Worm (Caenorhabditis elegans): Measurements from ENCODE around the gene oac-12.
"Not testable (repeated sequence)": the region's sequence is repeated elsewhere in the genome, so short reads cannot be mapped to it uniquely, and the experiment has no call there.

Gene oac-12

DNA sequence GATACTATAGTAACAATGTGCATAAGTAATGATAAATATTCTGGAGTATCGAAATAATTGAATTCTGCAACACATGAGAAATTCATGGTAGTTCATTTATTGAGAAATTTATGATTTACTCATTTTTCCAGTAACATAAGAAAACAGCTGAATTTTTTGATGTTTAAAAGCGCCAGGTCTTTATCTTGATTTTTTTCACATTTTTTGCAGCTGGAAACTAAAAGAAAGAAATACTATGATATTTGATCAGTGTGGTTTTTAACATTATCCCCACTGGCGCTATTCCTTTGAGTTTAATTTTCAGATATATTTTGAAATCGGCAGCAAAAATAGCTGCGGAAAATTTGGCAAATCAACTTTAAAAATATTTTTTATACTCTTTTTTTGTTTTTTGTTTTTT lies 38.9 kb downstream of the oac-12 start, which contains the start of gene srh-194:
TSS of gene srh-194 (minus strand) at position 101 of the 400 bp plus-strand sequence.
- not testable (repeated sequence) for TF ChIP-seq F37B4.10 (GFP tag; IDR thresholded peaks at IDR 0.05); snpc-4 (GFP tag; optimal IDR thresholded peaks at IDR 0.05); snpc-4 (tag; optimal IDR thresholded peaks at IDR 0.05); lin-54 (GFP tag; optimal IDR thresholded peaks at IDR 0.05)

DNA sequence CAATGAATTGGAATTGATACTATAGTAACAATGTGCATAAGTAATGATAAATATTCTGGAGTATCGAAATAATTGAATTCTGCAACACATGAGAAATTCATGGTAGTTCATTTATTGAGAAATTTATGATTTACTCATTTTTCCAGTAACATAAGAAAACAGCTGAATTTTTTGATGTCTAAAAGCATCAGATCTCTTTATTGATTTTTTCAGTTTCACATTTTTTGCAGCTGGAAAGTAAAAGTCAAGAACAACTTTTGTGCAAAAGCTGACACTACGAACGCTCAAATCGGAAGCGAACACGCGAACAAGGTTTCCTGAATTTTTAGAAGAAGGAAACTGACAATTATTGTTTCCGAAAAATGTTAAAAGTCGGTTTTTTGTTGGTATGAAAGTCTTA lies 42.3 kb downstream of the oac-12 start, which contains the start of gene srh-193:
TSS of gene srh-193 (minus strand) at position 101 of the 400 bp plus-strand sequence.
- not testable (repeated sequence) for TF ChIP-seq C17E4.6 (GFP tag; IDR thresholded peaks at IDR 0.05); mel-28 (tag; optimal IDR thresholded peaks at IDR 0.05; ENCODE audit: borderline replicate concordance); madf-10 (tag; optimal IDR thresholded peaks at IDR 0.05)

- not testable (repeated sequence) for TF ChIP-seq madf-10 (tag; optimal IDR thresholded peaks at IDR 0.05); nfyb-1 (GFP tag; IDR thresholded peaks at IDR 0.05); K11D2.4 (GFP tag; IDR thresholded peaks at IDR 0.05)
These were observed 47.6 kb downstream of the oac-12 start, which contains the start of gene srt-19 for ce11 chrV:4284737-4285136. Gene srt-19 (plus strand): TSS chrV:4285037.

DNA sequence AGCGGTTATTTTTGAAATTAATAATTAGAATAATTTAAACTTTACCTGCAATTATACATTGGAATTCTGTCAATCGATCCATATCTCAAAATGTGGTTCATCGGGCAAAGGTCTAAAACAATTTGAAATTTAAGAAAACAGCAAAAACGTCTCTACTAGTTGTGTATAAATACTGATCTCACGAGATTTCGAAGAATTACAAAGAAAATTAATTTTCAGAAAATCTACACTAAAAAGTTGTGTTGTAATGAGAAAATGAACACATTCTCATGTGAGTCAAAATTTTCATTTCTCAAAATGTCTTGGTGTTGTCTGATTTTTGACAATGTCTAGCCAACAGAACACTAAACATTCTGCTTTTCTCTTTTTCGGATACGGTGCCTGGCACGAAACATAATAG lies 50.7 kb downstream of the oac-12 start, which contains the start of gene srt-37:
TSS of gene srt-37 (minus strand) at position 101 of the 400 bp plus-strand sequence.
- not testable (repeated sequence) for TF ChIP-seq B0261.1 (tag; optimal IDR thresholded peaks at IDR 0.05); F37B4.10 (GFP tag; IDR thresholded peaks at IDR 0.05); repo-1 (tag; optimal IDR thresholded peaks at IDR 0.05)

All from whole organism, young adult.